Worm (Caenorhabditis elegans) whole organism, late embryonic: ENCODE measurements around the gene F52G3.8.

ENCODE experiments used
- C38D4.7 ChIP-seq: fragments of 200-800 bp; sonication (Bioruptor generic); optimal IDR thresholded peaks from 2 replicates; lab custom pipeline; 2018; ENCODE audit warnings: mild to moderate bottlenecking, missing genetic modification characterization, moderate library complexity, missing compliant biosample characterization
- F13H6.1 ChIP-seq: sonication (generic microtip); optimal IDR thresholded peaks from 2 replicates; lab custom pipeline; 2016; ENCODE audit warnings: missing genetic modification characterization, missing compliant biosample characterization
- K02D7.2 ChIP-seq: sonication (generic microtip); optimal IDR thresholded peaks from 2 replicates; lab custom pipeline; 2017; ENCODE audit warnings: mild to moderate bottlenecking, missing genetic modification characterization, missing compliant biosample characterization
- T23F11.4 ChIP-seq: fragments of 200-800 bp; sonication (Bioruptor generic); optimal IDR thresholded peaks from 2 replicates; lab custom pipeline; 2018; ENCODE audit warnings: mild to moderate bottlenecking, missing genetic modification characterization, missing compliant biosample characterization
- ahr-1 ChIP-seq: sonication (generic microtip); optimal IDR thresholded peaks from 2 replicates; lab custom pipeline; 2016; ENCODE audit warnings: missing genetic modification characterization, missing compliant biosample characterization
- ama-1 ChIP-seq: fragments of 150-350 bp; optimal IDR thresholded peaks from 2 replicates; lab custom pipeline; 2014
- ceh-18 ChIP-seq: sonication (generic microtip); optimal IDR thresholded peaks from 2 replicates; lab custom pipeline; 2016; ENCODE audit warnings: missing genetic modification characterization, missing compliant biosample characterization
- ceh-22 ChIP-seq: sonication (generic microtip); optimal IDR thresholded peaks from 2 replicates; lab custom pipeline; 2017; ENCODE audit warnings: missing biosample characterization, missing genetic modification characterization
- ceh-24 ChIP-seq: sonication (generic microtip); optimal IDR thresholded peaks from 2 replicates; lab custom pipeline; 2016; ENCODE audit warnings: mild to moderate bottlenecking, missing genetic modification characterization, missing compliant biosample characterization
- ceh-31 ChIP-seq: sonication (generic microtip); optimal IDR thresholded peaks from 2 replicates; lab custom pipeline; 2016; ENCODE audit warnings: missing genetic modification characterization, missing compliant biosample characterization
- ceh-45 ChIP-seq: fragments of 200-800 bp; sonication (Bioruptor generic); IDR thresholded peaks from 2 replicates; pipeline ENCODE4 v1.3.6; 2022; ENCODE audit warnings: missing genetic modification reagents, missing genetic modification characterization, missing compliant biosample characterization
- ceh-48 ChIP-seq: sonication (generic microtip); optimal IDR thresholded peaks from 2 replicates; lab custom pipeline; 2016; ENCODE audit warnings: missing genetic modification characterization, inconsistent platforms, missing compliant biosample characterization
- ceh-6 ChIP-seq: fragments of 200-800 bp; sonication (Bioruptor generic); optimal IDR thresholded peaks from 2 replicates; lab custom pipeline; 2018; ENCODE audit warnings: mild to moderate bottlenecking, missing genetic modification characterization, missing compliant biosample characterization
- ceh-9 ChIP-seq: sonication (generic microtip); optimal IDR thresholded peaks from 2 replicates; lab custom pipeline; 2016; ENCODE audit warnings: mild to moderate bottlenecking, missing genetic modification characterization, inconsistent platforms, missing compliant biosample characterization
- che-1 ChIP-seq: sonication (generic microtip); optimal IDR thresholded peaks from 2 replicates; lab custom pipeline; 2016; ENCODE audit warnings: mild to moderate bottlenecking, missing genetic modification characterization, missing compliant biosample characterization
- elt-2 ChIP-seq: sonication (generic microtip); optimal IDR thresholded peaks from 2 replicates; lab custom pipeline; 2016; ENCODE audit warnings: missing genetic modification reagents, missing genetic modification characterization, missing compliant biosample characterization
- elt-4 ChIP-seq: sonication (generic microtip); optimal IDR thresholded peaks from 2 replicates; lab custom pipeline; 2016; ENCODE audit warnings: missing genetic modification characterization, missing compliant biosample characterization
- eyg-1 ChIP-seq: sonication (generic microtip); optimal IDR thresholded peaks from 2 replicates; lab custom pipeline; 2016; ENCODE audit warnings: missing genotype, missing genetic modification characterization, missing compliant biosample characterization
- fax-1 ChIP-seq: sonication (generic microtip); optimal IDR thresholded peaks from 2 replicates; lab custom pipeline; 2016; ENCODE audit warnings: missing genotype, missing genetic modification characterization, missing compliant biosample characterization
- fkh-6 ChIP-seq: sonication (generic microtip); optimal IDR thresholded peaks from 2 replicates; lab custom pipeline; 2016; ENCODE audit warnings: missing genetic modification characterization, missing compliant biosample characterization
- gmeb-2 ChIP-seq: sonication (generic microtip); optimal IDR thresholded peaks from 2 replicates; lab custom pipeline; 2016; ENCODE audit warnings: missing genetic modification characterization, inconsistent platforms, missing compliant biosample characterization
- hlh-13 ChIP-seq: fragments of 200-800 bp; sonication (Bioruptor generic); optimal IDR thresholded peaks from 2 replicates; lab custom pipeline; 2018; ENCODE audit warnings: mild to moderate bottlenecking, missing genetic modification characterization, missing compliant biosample characterization
- hlh-15 ChIP-seq: sonication (generic microtip); optimal IDR thresholded peaks from 2 replicates; lab custom pipeline; 2016; ENCODE audit warnings: missing genetic modification characterization, missing compliant biosample characterization
- hlh-6 ChIP-seq: sonication (generic microtip); optimal IDR thresholded peaks from 2 replicates; lab custom pipeline; 2016; ENCODE audit warnings: missing genotype, missing genetic modification characterization, missing compliant biosample characterization
- lin-11 ChIP-seq: fragments of 200-800 bp; sonication (Bioruptor generic); optimal IDR thresholded peaks from 2 replicates; lab custom pipeline; 2018; ENCODE audit warnings: mild to moderate bottlenecking, missing genetic modification characterization, missing compliant biosample characterization
- mec-3 ChIP-seq: sonication (generic microtip); optimal IDR thresholded peaks from 2 replicates; lab custom pipeline; 2016; ENCODE audit warnings: borderline replicate concordance, missing genetic modification characterization, missing compliant biosample characterization
- nhr-11 ChIP-seq: fragments of 150-350 bp; optimal IDR thresholded peaks from 2 replicates; lab custom pipeline; 2014; ENCODE audit warnings: missing biosample characterization, missing genetic modification characterization
- nhr-232 ChIP-seq: sonication (generic microtip); optimal IDR thresholded peaks from 2 replicates; lab custom pipeline; 2016; ENCODE audit warnings: missing genetic modification characterization, missing compliant biosample characterization
- npax-4 ChIP-seq: sonication (generic microtip); optimal IDR thresholded peaks from 2 replicates; lab custom pipeline; 2016; ENCODE audit warnings: missing genetic modification characterization, missing compliant biosample characterization
- odd-2 ChIP-seq: sonication (generic microtip); optimal IDR thresholded peaks from 2 replicates; lab custom pipeline; 2017; ENCODE audit warnings: antibody characterized with exemption, mild to moderate bottlenecking, missing genetic modification characterization, missing compliant biosample characterization
- pag-3 ChIP-seq: sonication (generic microtip); optimal IDR thresholded peaks from 2 replicates; lab custom pipeline; 2016; ENCODE audit warnings: missing compliant biosample characterization, missing genetic modification characterization, borderline replicate concordance
- pat-9 ChIP-seq: fragments of 200-800 bp; sonication (Bioruptor generic); optimal IDR thresholded peaks from 2 replicates; lab custom pipeline; 2018; ENCODE audit warnings: mild to moderate bottlenecking, missing genetic modification characterization, moderate library complexity, missing compliant biosample characterization
- pha-2 ChIP-seq: sonication (generic microtip); optimal IDR thresholded peaks from 2 replicates; lab custom pipeline; 2017; ENCODE audit warnings: mild to moderate bottlenecking, missing genetic modification characterization, missing compliant biosample characterization
- pqm-1 ChIP-seq: sonication (generic microtip); optimal IDR thresholded peaks from 2 replicates; lab custom pipeline; 2016; ENCODE audit warnings: missing genetic modification characterization, missing compliant biosample characterization
- pros-1 ChIP-seq: fragments of 150-350 bp; optimal IDR thresholded peaks from 2 replicates; lab custom pipeline; 2014; ENCODE audit warnings: missing biosample characterization, missing genetic modification reagents, missing genetic modification characterization
- rnt-1 ChIP-seq: sonication (generic microtip); optimal IDR thresholded peaks from 2 replicates; lab custom pipeline; 2016; ENCODE audit warnings: missing genetic modification characterization, missing compliant biosample characterization
- sdc-2 ChIP-seq: sonication (generic microtip); optimal IDR thresholded peaks from 2 replicates; lab custom pipeline; 2016; ENCODE audit warnings: missing genotype, missing genetic modification characterization, missing compliant biosample characterization
- sox-2 ChIP-seq: fragments of 200-800 bp; sonication (Bioruptor generic); IDR thresholded peaks from 2 replicates; pipeline ENCODE4 v1.3.6; 2022; ENCODE audit warnings: missing genetic modification reagents, missing genetic modification characterization, missing compliant biosample characterization
- sox-4 ChIP-seq: sonication (generic microtip); optimal IDR thresholded peaks from 2 replicates; lab custom pipeline; 2017; ENCODE audit warnings: mild to moderate bottlenecking, missing genetic modification characterization, inconsistent platforms, missing compliant biosample characterization
- syd-9 ChIP-seq: sonication (generic microtip); optimal IDR thresholded peaks from 2 replicates; lab custom pipeline; 2016; ENCODE audit warnings: mild to moderate bottlenecking, missing genetic modification characterization, moderate library complexity, missing compliant biosample characterization
- tbx-2 ChIP-seq: sonication (generic microtip); optimal IDR thresholded peaks from 2 replicates; lab custom pipeline; 2016; ENCODE audit warnings: missing genetic modification characterization, missing compliant biosample characterization
- tbx-7 ChIP-seq: sonication (generic microtip); optimal IDR thresholded peaks from 2 replicates; lab custom pipeline; 2016; ENCODE audit warnings: missing genotype, missing genetic modification characterization, missing compliant biosample characterization
- unc-3 ChIP-seq, 2 experiments: fragments of 200-800 bp in 1 of 2; sonication (Bioruptor generic) in 1 of 2; sonication (generic microtip) in 1 of 2; conservative IDR thresholded peaks in 1 of 2; optimal IDR thresholded peaks in 1 of 2; 2 replicates each; pipeline versions ENCODE4 v1.3.6 to Lab custom; 2016 to 2022; ENCODE audit warnings: missing compliant biosample characterization in 2 of 2, missing genetic modification characterization in 2 of 2, missing genetic modification reagents in 1 of 2
- zip-5 ChIP-seq: sonication (generic microtip); optimal IDR thresholded peaks from 2 replicates; lab custom pipeline; 2016; ENCODE audit warnings: missing genetic modification characterization, missing compliant biosample characterization

The F52G3.8 gene

DNA sequence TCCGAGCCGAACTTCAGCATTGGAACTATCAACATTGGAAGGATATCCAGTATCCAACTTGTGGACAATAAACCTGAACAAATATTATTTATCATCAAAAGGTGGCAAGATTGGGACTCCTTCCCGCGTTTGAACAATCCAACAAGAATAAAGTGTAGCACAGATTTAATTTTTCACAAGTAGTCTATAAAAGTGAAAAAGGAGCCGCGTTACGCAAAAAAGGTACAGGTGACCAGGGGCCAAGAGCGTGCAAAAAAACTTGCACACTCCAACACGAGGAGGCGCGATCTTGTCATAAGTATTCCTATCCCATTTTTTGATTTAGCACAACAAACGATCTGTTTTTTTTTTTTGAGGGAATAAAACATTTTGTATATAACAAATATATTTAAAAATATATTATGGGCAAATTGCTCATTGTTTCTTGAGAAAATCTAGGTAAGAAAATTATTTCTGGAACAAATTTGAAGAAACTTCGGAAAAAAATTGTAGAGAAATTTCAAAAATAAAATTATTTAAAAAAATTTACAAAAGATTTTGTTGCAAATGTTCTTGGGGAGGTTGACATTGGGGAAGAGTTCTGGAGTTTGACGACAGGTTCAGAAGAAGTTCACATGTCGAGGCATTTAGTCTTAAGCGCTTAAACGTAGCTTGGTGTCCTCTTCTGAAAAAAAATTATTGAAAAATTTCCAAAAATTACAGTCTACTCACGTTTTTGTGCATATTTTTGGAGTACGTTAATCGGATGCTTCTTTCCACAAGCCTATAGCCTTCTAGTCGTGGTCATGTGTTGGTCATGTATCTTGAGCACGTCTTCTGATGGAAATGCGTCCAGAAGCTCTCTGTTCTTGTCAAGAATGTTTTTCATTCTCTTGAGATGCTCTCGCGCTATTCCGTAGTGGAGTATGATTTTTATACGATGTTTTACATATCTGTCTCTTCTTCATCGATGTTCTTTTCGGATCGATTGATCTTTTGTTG is 8.5 kb downstream of the F52G3.8 start (continued):
- no peak for TF ChIP-seq nhr-11
- peak; percentile 66 for TF ChIP-seq sox-4 (tag; lab: Kevin White, UChicago)
- TF ChIP-seq ceh-31 (tag; lab: Kevin White, UChicago) = no peak
- peak; percentile 49 for TF ChIP-seq fax-1 (tag; lab: Kevin White, UChicago)
- TF ChIP-seq fkh-6 (tag; lab: Kevin White, UChicago) = no peak
- no peak for TF ChIP-seq hlh-6 (tag; lab: Kevin White, UChicago)
- TF ChIP-seq pag-3 (tag; lab: Kevin White, UChicago) = no peak
- peak; percentile 5 for TF ChIP-seq pha-2
- TF ChIP-seq pros-1 (tag; lab: Kevin White, UChicago) = no peak
- TF ChIP-seq ceh-9 (tag; lab: Kevin White, UChicago) = peak; percentile 63
- no peak for TF ChIP-seq F13H6.1 (tag; lab: Kevin White, UChicago)
- TF ChIP-seq mec-3 (tag; lab: Kevin White, UChicago) = no peak
- TF ChIP-seq syd-9 (tag; lab: Kevin White, UChicago) = no peak
- TF ChIP-seq C38D4.7 (GFP tag; lab: Kevin White, UChicago) = peak; percentile 54
- no peak for TF ChIP-seq hlh-15 (tag; lab: Kevin White, UChicago)
- TF ChIP-seq tbx-2 = no peak
- no peak for TF ChIP-seq rnt-1 (tag; lab: Kevin White, UChicago)
- no peak for TF ChIP-seq ceh-45
- peak; percentile 71 for TF ChIP-seq gmeb-2
- TF ChIP-seq elt-4 (tag; lab: Kevin White, UChicago) = no peak
- TF ChIP-seq unc-3 (GFP tag; conservative IDR thresholded peaks at IDR 0.05; lab: Robert Waterston, UW) = peak; percentile 30; the same call in 1 of the 2 replicates
- TF ChIP-seq unc-3 (tag; optimal IDR thresholded peaks at IDR 0.05; lab: Kevin White, UChicago) = no peak
- peak; percentile 93 for TF ChIP-seq ama-1
- TF ChIP-seq ahr-1 = no peak
- TF ChIP-seq pat-9 (tag; lab: Kevin White, UChicago) = no peak
- TF ChIP-seq sox-2 = no peak
- no peak for TF ChIP-seq nhr-232 (tag; lab: Kevin White, UChicago)
- TF ChIP-seq sdc-2 (tag; lab: Kevin White, UChicago) = no peak
- no peak for TF ChIP-seq hlh-13
- no peak for TF ChIP-seq ceh-48
- peak; percentile 47 for TF ChIP-seq T23F11.4 (GFP tag; lab: Kevin White, UChicago)
- TF ChIP-seq odd-2 (tag; lab: Kevin White, UChicago) = no peak
- TF ChIP-seq tbx-7 (tag; lab: Kevin White, UChicago) = no peak
- TF ChIP-seq pqm-1 (tag; lab: Kevin White, UChicago) = no peak
- no peak for TF ChIP-seq zip-5
- no peak for TF ChIP-seq npax-4 (tag; lab: Kevin White, UChicago)
- TF ChIP-seq ceh-24 = no peak
- TF ChIP-seq ceh-18 (tag; lab: Kevin White, UChicago) = no peak
- peak; percentile 75 for TF ChIP-seq che-1 (tag; lab: Kevin White, UChicago)
- TF ChIP-seq eyg-1 = no peak
- no peak for TF ChIP-seq K02D7.2 (tag; lab: Kevin White, UChicago)
- no peak for TF ChIP-seq ceh-6 (GFP tag; lab: Kevin White, UChicago)
- TF ChIP-seq lin-11 (tag; lab: Kevin White, UChicago) = peak; percentile 2
- TF ChIP-seq elt-2 (tag; lab: Kevin White, UChicago) = no peak
- TF ChIP-seq ceh-22 (tag; lab: Kevin White, UChicago) = no peak
